Worm (Caenorhabditis elegans) whole organism, L4 larva: ENCODE data around the gene Y55B1BL.1.

Source experiments
- F10B5.3 ChIP-seq: sonication (generic microtip); optimal IDR thresholded peaks from 2 replicates; lab custom pipeline; 2016; ENCODE audit warnings: mild to moderate bottlenecking, missing genetic modification characterization, missing compliant biosample characterization
- F44E2.7 ChIP-seq: fragments of 200-800 bp; sonication (Bioruptor generic); IDR thresholded peaks from 2 replicates; pipeline ENCODE4 v2.1.2; 2022; ENCODE audit warnings: missing genetic modification characterization, missing compliant biosample characterization
- R02D3.7 ChIP-seq: fragments of 150-350 bp; sonication (generic microtip); optimal IDR thresholded peaks from 3 replicates; lab custom pipeline; 2014; ENCODE audit warnings: missing biosample characterization, missing genetic modification characterization
- T20F7.1 ChIP-seq: fragments of 200-800 bp; sonication (Bioruptor generic); optimal IDR thresholded peaks from 2 replicates; lab custom pipeline; 2018; ENCODE audit warnings: mild to moderate bottlenecking, missing genetic modification characterization, missing compliant biosample characterization
- ZK337.2 ChIP-seq: fragments of 200-800 bp; sonication (Bioruptor generic); IDR thresholded peaks from 2 replicates; pipeline ENCODE4 v1.3.6; 2022; ENCODE audit warnings: missing genetic modification reagents, missing genetic modification characterization, missing compliant biosample characterization
- aly-2 ChIP-seq: sonication (generic microtip); optimal IDR thresholded peaks from 2 replicates; lab custom pipeline; 2018; ENCODE audit warnings: missing biosample characterization, missing genetic modification characterization
- ama-1 ChIP-seq: fragments of 150-350 bp; optimal IDR thresholded peaks from 2 replicates; lab custom pipeline; 2014; ENCODE audit warnings: inconsistent platforms, mixed read lengths
- ceh-62 ChIP-seq: sonication (generic microtip); optimal IDR thresholded peaks from 2 replicates; lab custom pipeline; 2017; ENCODE audit warnings: missing biosample characterization, missing genetic modification characterization
- ctbp-1 ChIP-seq: fragments of 200-800 bp; sonication (Bioruptor generic); IDR thresholded peaks from 2 replicates; pipeline ENCODE4 v1.3.6; 2022; ENCODE audit warnings: missing genetic modification reagents, missing genetic modification characterization, missing compliant biosample characterization
- dmd-6 ChIP-seq: fragments of 200-800 bp; sonication (Bioruptor generic); IDR thresholded peaks from 2 replicates; pipeline ENCODE4 v1.3.6; 2022; ENCODE audit warnings: missing genetic modification reagents, missing genetic modification characterization, missing compliant biosample characterization
- dpl-1 ChIP-seq: fragments of 150-350 bp; optimal IDR thresholded peaks from 2 replicates; lab custom pipeline; 2014; ENCODE audit warnings: missing biosample characterization, missing genetic modification reagents, missing genetic modification characterization
- dve-1 ChIP-seq: sonication (generic microtip); optimal IDR thresholded peaks from 2 replicates; lab custom pipeline; 2017; ENCODE audit warnings: antibody characterized with exemption, mild to moderate bottlenecking, missing genetic modification characterization, missing compliant biosample characterization; ENCODE audit not compliant: insufficient read depth
- egl-27 ChIP-seq: sonication (generic microtip); optimal IDR thresholded peaks from 3 replicates; lab custom pipeline; 2017; ENCODE audit warnings: missing biosample characterization, missing genetic modification reagents, missing genetic modification characterization
- egl-43 ChIP-seq: fragments of 200-800 bp; sonication (Bioruptor generic); IDR thresholded peaks from 2 replicates; pipeline ENCODE4 v1.3.6; 2022; ENCODE audit warnings: missing genetic modification reagents, missing genetic modification characterization, missing compliant biosample characterization
- gei-8 ChIP-seq: fragments of 200-800 bp; sonication (Bioruptor generic); optimal IDR thresholded peaks from 2 replicates; lab custom pipeline; 2018; ENCODE audit warnings: mild to moderate bottlenecking, missing genetic modification characterization, missing compliant biosample characterization
- hlh-11 ChIP-seq: fragments of 200-800 bp; sonication (Bioruptor generic); optimal IDR thresholded peaks from 2 replicates; lab custom pipeline; 2018; ENCODE audit warnings: mild to moderate bottlenecking, missing genetic modification characterization, missing compliant biosample characterization
- hlh-30 ChIP-seq: sonication (generic microtip); optimal IDR thresholded peaks from 2 replicates; lab custom pipeline; 2017; ENCODE audit warnings: antibody characterized with exemption, mild to moderate bottlenecking, missing genetic modification characterization, missing compliant biosample characterization; ENCODE audit not compliant: insufficient read depth
- hmg-1.1 ChIP-seq: fragments of 200-800 bp; sonication (Bioruptor generic); IDR thresholded peaks from 2 replicates; pipeline ENCODE4 v1.3.6; 2022; ENCODE audit warnings: missing genetic modification reagents, missing genetic modification characterization, missing compliant biosample characterization
- lim-7 ChIP-seq: fragments of 200-800 bp; sonication (Bioruptor generic); IDR thresholded peaks from 2 replicates; pipeline ENCODE4 v1.3.6; 2022; ENCODE audit warnings: missing genetic modification characterization, missing compliant biosample characterization
- lin-1 ChIP-seq: fragments of 200-800 bp; sonication (Bioruptor generic); IDR thresholded peaks from 2 replicates; pipeline ENCODE4 v1.3.6; 2022; ENCODE audit warnings: missing genetic modification reagents, missing genetic modification characterization, missing compliant biosample characterization
- lin-29 ChIP-seq: fragments of 200-800 bp; sonication (Bioruptor generic); IDR thresholded peaks from 2 replicates; pipeline ENCODE4 v1.3.6; 2022; ENCODE audit warnings: missing genetic modification reagents, missing genetic modification characterization, missing compliant biosample characterization
- lin-39 ChIP-seq: fragments of 150-350 bp; optimal IDR thresholded peaks from 2 replicates; lab custom pipeline; 2014; ENCODE audit warnings: missing biosample characterization, missing genetic modification reagents, missing genetic modification characterization
- lsy-2 ChIP-seq, 2 experiments: fragments of 150-350 bp in 1 of 2; sonication (generic microtip) in 1 of 2; optimal IDR thresholded peaks; 2 replicates each; lab custom pipeline; 2014 to 2017; ENCODE audit warnings: missing biosample characterization in 2 of 2, missing genetic modification characterization in 2 of 2
- mdl-1 ChIP-seq, 2 experiments: fragments of 150-350 bp in 1 of 2; sonication (generic microtip) in 1 of 2; optimal IDR thresholded peaks; 2 replicates each; lab custom pipeline; 2014 to 2017; ENCODE audit warnings: missing biosample characterization in 2 of 2, missing genetic modification characterization in 2 of 2
- mep-1 ChIP-seq: fragments of 150-350 bp; sonication (generic microtip); optimal IDR thresholded peaks from 3 replicates; lab custom pipeline; 2014; ENCODE audit warnings: missing biosample characterization, missing genetic modification characterization
- mxl-3 ChIP-seq: fragments of 200-800 bp; sonication (Bioruptor generic); optimal IDR thresholded peaks from 2 replicates; lab custom pipeline; 2018; ENCODE audit warnings: mild to moderate bottlenecking, missing genetic modification characterization, missing compliant biosample characterization
- nhr-10 ChIP-seq: fragments of 150-350 bp; optimal IDR thresholded peaks from 2 replicates; lab custom pipeline; 2014; ENCODE audit warnings: missing biosample characterization, missing genetic modification characterization
- nhr-102 ChIP-seq: sonication (generic microtip); optimal IDR thresholded peaks from 2 replicates; lab custom pipeline; 2016; ENCODE audit warnings: mild to moderate bottlenecking, missing genetic modification characterization, moderate library complexity, missing compliant biosample characterization
- nhr-111 ChIP-seq: fragments of 200-800 bp; sonication (Bioruptor generic); optimal IDR thresholded peaks from 2 replicates; lab custom pipeline; 2018; ENCODE audit warnings: mild to moderate bottlenecking, missing genetic modification characterization, missing compliant biosample characterization
- nhr-237 ChIP-seq: sonication (generic microtip); optimal IDR thresholded peaks from 2 replicates; lab custom pipeline; 2017; ENCODE audit warnings: missing biosample characterization, missing genetic modification characterization
- nhr-25 ChIP-seq: sonication (generic microtip); optimal IDR thresholded peaks from 2 replicates; lab custom pipeline; 2017; ENCODE audit warnings: missing genetic modification characterization, mild to moderate bottlenecking, missing compliant biosample characterization, antibody characterized with exemption, moderate library complexity, borderline replicate concordance; ENCODE audit not compliant: insufficient read depth
- nhr-28 ChIP-seq: fragments of 150-350 bp; optimal IDR thresholded peaks from 2 replicates; lab custom pipeline; 2014; ENCODE audit warnings: missing biosample characterization, missing genetic modification characterization
- nhr-77 ChIP-seq: fragments of 150-350 bp; optimal IDR thresholded peaks from 2 replicates; lab custom pipeline; 2014; ENCODE audit warnings: missing biosample characterization, missing genetic modification characterization
- pha-4 ChIP-seq, 2 experiments: fragments of 150-350 bp in 1 of 2; fragments of 200-800 bp in 1 of 2; sonication (Bioruptor generic) in 1 of 2; IDR thresholded peaks in 1 of 2; optimal IDR thresholded peaks in 1 of 2; 2 replicates each; pipeline versions ENCODE4 v1.3.6 to Lab custom; 2014 to 2022; ENCODE audit warnings: missing genetic modification characterization in 2 of 2, missing genetic modification reagents in 2 of 2, missing biosample characterization in 1 of 2, missing compliant biosample characterization in 1 of 2
- php-3 ChIP-seq: fragments of 200-800 bp; sonication (Bioruptor generic); IDR thresholded peaks from 2 replicates; pipeline ENCODE4 v1.3.6; 2022; ENCODE audit warnings: missing genetic modification reagents, missing genetic modification characterization, missing compliant biosample characterization
- pqm-1 ChIP-seq: sonication (generic microtip); optimal IDR thresholded peaks from 2 replicates; lab custom pipeline; 2017; ENCODE audit warnings: missing biosample characterization, missing genetic modification characterization
- sdz-12 ChIP-seq: fragments of 200-800 bp; sonication (Bioruptor generic); optimal IDR thresholded peaks from 2 replicates; lab custom pipeline; 2018; ENCODE audit warnings: mild to moderate bottlenecking, missing genetic modification characterization, missing compliant biosample characterization
- snpc-4 ChIP-seq: fragments of 150-350 bp; optimal IDR thresholded peaks from 2 replicates; lab custom pipeline; 2014; ENCODE audit warnings: missing biosample characterization, missing genetic modification characterization
- spr-3 ChIP-seq: fragments of 200-800 bp; sonication (Bioruptor generic); optimal IDR thresholded peaks from 2 replicates; lab custom pipeline; 2018; ENCODE audit warnings: mild to moderate bottlenecking, missing genetic modification characterization, missing compliant biosample characterization
- unc-130 ChIP-seq: sonication (generic microtip); optimal IDR thresholded peaks from 2 replicates; lab custom pipeline; 2016; ENCODE audit warnings: missing genetic modification reagents, missing genetic modification characterization, missing compliant biosample characterization
- unc-39 ChIP-seq: sonication (generic microtip); optimal IDR thresholded peaks from 2 replicates; lab custom pipeline; 2017; ENCODE audit warnings: missing biosample characterization, missing genetic modification characterization
- unc-62 ChIP-seq, 3 experiments: fragments of 150-350 bp in 1 of 3; sonication (generic microtip); optimal IDR thresholded peaks in 2 of 3; peaks in 1 of 3; 1 replicate in 1 of 3; 2 replicates in 2 of 3; lab custom pipeline; 2014 to 2017; ENCODE audit warnings: missing biosample characterization in 3 of 3, missing genetic modification characterization in 3 of 3, missing genetic modification reagents in 3 of 3, missing genotype in 1 of 3
- zfp-3 ChIP-seq: fragments of 200-800 bp; sonication (Bioruptor generic); conservative IDR thresholded peaks from 2 replicates; pipeline ENCODE4 v1.3.6; 2022; ENCODE audit warnings: missing genetic modification reagents, missing genetic modification characterization, missing compliant biosample characterization

The Y55B1BL.1 gene

ce11 chrIII:402168-402813, at the start of gene Y55B1BL.1, which contains the start of gene Y55B1BL.2:
Y55B1BL.1 (plus strand) TSS chrIII:402384.
Y55B1BL.2 (plus strand) TSS chrIII:402763.
- TF ChIP-seq sdz-12 (GFP tag; lab: Kevin White, UChicago) = no peak
- TF ChIP-seq dmd-6 = no peak
- TF ChIP-seq mdl-1 (tag; optimal IDR thresholded peaks at IDR 0.05; lab: Kevin White, UChicago) = peak in 1 of 2 experiments; percentile 38
- TF ChIP-seq R02D3.7 (tag; lab: Kevin White, UChicago) = no peak
- peak; percentile 75 for TF ChIP-seq hlh-30
- no peak for TF ChIP-seq lin-39 (tag; lab: Kevin White, UChicago)
- no peak for TF ChIP-seq nhr-25
- TF ChIP-seq nhr-28 (tag; lab: Kevin White, UChicago) = peak; percentile 56
- TF ChIP-seq pqm-1 = no peak
- peak in 1 of 2 experiments; percentile 73 for TF ChIP-seq unc-62 (GFP tag; optimal IDR thresholded peaks at IDR 0.05 in 1 of 2; lab: Kevin White, UChicago)
- TF ChIP-seq unc-62 (tag; optimal IDR thresholded peaks at IDR 0.05; lab: Kevin White, UChicago) = no peak

- TF ChIP-seq ctbp-1 (GFP tag; lab: Robert Waterston, UW) = no peak
- TF ChIP-seq T20F7.1 (GFP tag; lab: Kevin White, UChicago) = no peak
- no peak for TF ChIP-seq snpc-4 (tag; lab: Kevin White, UChicago)
- TF ChIP-seq F44E2.7 = no peak
- TF ChIP-seq lim-7 (GFP tag; lab: Robert Waterston, UW) = no peak
- TF ChIP-seq nhr-111 (GFP tag; lab: Kevin White, UChicago) = no peak
- TF ChIP-seq nhr-10 (tag; lab: Kevin White, UChicago) = no peak
- no peak for TF ChIP-seq mdl-1 (tag; optimal IDR thresholded peaks at IDR 0.05; lab: Kevin White, UChicago)
- TF ChIP-seq ZK337.2 (GFP tag; lab: Robert Waterston, UW) = no peak
- TF ChIP-seq zfp-3 (GFP tag; lab: Robert Waterston, UW) = no peak
- TF ChIP-seq dmd-6 = no peak
- TF ChIP-seq mep-1 (tag; lab: Kevin White, UChicago) = no peak
- no peak for TF ChIP-seq aly-2 (tag; lab: Kevin White, UChicago)
- no peak for TF ChIP-seq lin-29
- no peak for TF ChIP-seq nhr-237 (tag; lab: Kevin White, UChicago)
- no peak for TF ChIP-seq dpl-1 (GFP tag; lab: Kevin White, UChicago)
- TF ChIP-seq unc-130 = no peak
- TF ChIP-seq hlh-11 (tag; lab: Kevin White, UChicago) = no peak
- no peak for TF ChIP-seq php-3 (GFP tag; lab: Robert Waterston, UW)
- TF ChIP-seq ceh-62 (tag; lab: Kevin White, UChicago) = no peak
Measured at ce11 chrIII:352992-353391, 49.2 kb upstream of the Y55B1BL.1 start.

- peak; percentile 95 for TF ChIP-seq hmg-1.1 (GFP tag; lab: Robert Waterston, UW)
- TF ChIP-seq gei-8 = peak; percentile 67
- peak; percentile 17 to 69 for TF ChIP-seq lsy-2 (tag; optimal IDR thresholded peaks at IDR 0.05; lab: Kevin White, UChicago)
- peak; percentile 80 for TF ChIP-seq nhr-102 (tag; lab: Kevin White, UChicago)
- peak; percentile 8 for TF ChIP-seq unc-130
- peak; percentile 76; the same call in 1 of the 2 replicates for TF ChIP-seq ctbp-1 (GFP tag; lab: Robert Waterston, UW)
- TF ChIP-seq egl-43 = peak; percentile 68; the same call in 1 of the 2 replicates
- TF ChIP-seq dve-1 (tag; lab: Kevin White, UChicago) = peak; percentile 79
- peak; percentile 9; the same call in 1 of the 2 replicates for TF ChIP-seq lin-1 (GFP tag; lab: Robert Waterston, UW)
- TF ChIP-seq egl-27 (tag; lab: Kevin White, UChicago) = no peak
- peak; percentile 85 for TF ChIP-seq ama-1
- peak; percentile 18 for TF ChIP-seq nhr-77 (tag; lab: Kevin White, UChicago)
- peak; percentile 69 for TF ChIP-seq T20F7.1 (GFP tag; lab: Kevin White, UChicago)
- TF ChIP-seq pha-4 (GFP tag; IDR thresholded peaks at IDR 0.05; lab: Robert Waterston, UW) = peak; percentile 63; the same call in 1 of the 2 replicates
- TF ChIP-seq pha-4 (tag; optimal IDR thresholded peaks at IDR 0.05; lab: Kevin White, UChicago) = no peak
- peak; percentile 76 for TF ChIP-seq nhr-28 (tag; lab: Kevin White, UChicago)
- TF ChIP-seq spr-3 = peak; percentile 35
- TF ChIP-seq F44E2.7 = 0 out of 2 replicates have a peak, but pooled peaks have one; percentile 24
- TF ChIP-seq F10B5.3 (tag; lab: Kevin White, UChicago) = peak; percentile 58
- TF ChIP-seq unc-39 = no peak
- TF ChIP-seq mxl-3 (GFP tag; lab: Kevin White, UChicago) = peak; percentile 61
Measured at ce11 chrIII:354545-355460, 47.4 kb upstream of the Y55B1BL.1 start, which contains the start of gene gei-4. gei-4 (minus strand) TSS chrIII:354800.
